Fruit fly (Drosophila melanogaster) whole organism: ENCODE measurements around the gene CG31673.
A peak's percentile ranks its signal among the peaks of the same experiment; 100 is the strongest.

ENCODE experiments used
- CG8478 ChIP-seq: fragments of >200 bp; optimal IDR thresholded peaks from 2 replicates; lab custom pipeline; 2018; ENCODE audit warnings: inconsistent platforms
- Dll ChIP-seq: fragments of >200 bp; optimal IDR thresholded peaks from 2 replicates; lab custom pipeline; 2017
- EcR ChIP-seq, 2 experiments: fragments of >200 bp; optimal IDR thresholded peaks; 2 replicates each; lab custom pipeline; 2017; ENCODE audit warnings: missing biosample characterization in 2 of 2, missing genetic modification characterization in 2 of 2, missing genetic modification reagents in 2 of 2
- pan ChIP-seq: fragments of >200 bp; optimal IDR thresholded peaks from 2 replicates; lab custom pipeline; 2017
- psq ChIP-seq: fragments of >200 bp; optimal IDR thresholded peaks from 2 replicates; lab custom pipeline; 2017
- usp ChIP-seq: fragments of >200 bp; optimal IDR thresholded peaks from 2 replicates; lab custom pipeline; 2017; ENCODE audit warnings: missing biosample characterization, missing genetic modification characterization, mixed read lengths

The CG31673 gene

DNA sequence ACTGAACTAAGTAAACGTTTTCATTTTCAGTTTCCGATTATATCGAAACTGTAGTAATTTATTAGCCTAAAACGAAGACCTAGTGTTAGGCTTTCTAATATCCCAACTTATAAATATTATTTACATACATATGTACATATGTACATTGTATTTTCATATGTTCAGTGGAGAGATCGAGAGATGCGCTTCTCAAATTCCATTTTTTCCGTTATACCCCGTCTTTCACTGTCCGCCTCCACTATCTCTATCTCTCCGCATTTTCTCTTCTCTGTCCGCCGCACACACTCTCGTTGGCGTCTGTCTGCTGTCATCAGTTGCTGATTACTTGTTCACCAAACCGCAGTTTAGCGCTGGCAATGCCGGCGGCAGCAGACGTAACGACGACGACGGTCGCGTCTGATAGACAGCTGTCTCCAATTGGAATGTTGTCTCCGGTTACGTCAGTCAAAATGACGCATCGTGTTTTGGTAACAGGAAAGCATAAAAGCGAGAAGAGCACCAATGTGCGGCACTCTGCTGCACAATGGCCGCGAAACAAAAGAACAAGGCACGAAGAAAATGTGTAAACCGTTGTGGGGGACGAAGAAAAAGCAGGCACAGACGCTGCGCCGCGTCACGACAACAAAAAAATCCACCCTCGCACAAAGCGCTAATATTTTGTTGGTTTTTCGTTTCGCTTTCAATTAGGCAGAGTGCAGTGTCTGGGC lies 6.8 kb upstream of the CG31673 start, which contains the start of gene CG9331:
TSS of gene CG9331 (plus strand) at position 340 of the 707 bp plus-strand sequence.
- no peak for TF ChIP-seq psq (lab: Kevin White, UChicago)
- no peak for TF ChIP-seq Dll (lab: Kevin White, UChicago)
- no peak for TF ChIP-seq pan
- TF ChIP-seq usp (GFP tag; lab: Kevin White, UChicago): no peak
- no peak for TF ChIP-seq CG8478
- no peak for TF ChIP-seq EcR (GFP tag; optimal IDR thresholded peaks at IDR 0.05; lab: Kevin White, UChicago)

DNA sequence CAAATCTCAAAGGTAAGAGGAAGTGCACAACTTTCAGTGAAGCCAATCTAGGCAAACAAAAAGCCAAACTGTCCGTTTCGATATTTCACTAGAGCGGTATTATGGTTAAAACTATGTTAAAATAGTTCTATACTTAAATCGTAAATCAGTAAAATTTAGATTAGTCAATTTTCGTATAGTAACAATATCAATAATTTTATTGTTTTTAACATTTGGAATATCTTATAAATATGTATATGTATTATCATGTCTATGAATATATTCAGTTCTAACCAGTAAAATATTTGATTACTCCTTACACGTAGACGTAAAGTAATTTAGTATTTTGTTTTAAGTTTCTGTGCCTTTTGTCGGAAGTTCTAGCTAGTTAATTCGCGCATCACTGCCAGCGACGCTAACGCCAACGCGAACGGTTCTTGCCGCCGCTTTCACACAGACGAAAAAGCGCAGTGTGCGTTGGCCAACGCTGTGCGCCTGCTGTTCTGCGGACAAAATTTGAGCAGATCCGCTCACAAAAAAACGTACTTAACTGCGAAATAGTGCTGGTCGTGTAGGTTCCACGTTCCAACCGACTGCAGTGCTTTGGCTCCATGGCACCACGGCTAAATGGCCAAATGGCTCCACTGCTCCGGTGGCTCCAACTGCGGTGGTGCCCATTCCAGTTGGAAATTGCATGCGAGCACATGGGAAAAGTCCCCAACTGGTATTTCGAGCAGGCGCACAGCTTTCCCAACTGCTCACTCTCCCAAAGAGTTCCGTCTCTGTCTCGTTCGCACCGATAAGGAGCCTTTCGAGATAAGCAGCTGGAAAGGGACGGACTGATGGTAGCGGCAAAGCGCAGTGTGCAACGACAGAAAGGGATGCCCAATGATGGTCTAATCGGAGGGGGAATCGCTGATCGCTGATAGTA lies 6.0 kb upstream of the CG31673 start:
- TF ChIP-seq Dll (lab: Kevin White, UChicago) (no peak), usp (GFP tag; lab: Kevin White, UChicago) (no peak), psq (lab: Kevin White, UChicago) (no peak), CG8478 (peak; percentile 73)

DNA sequence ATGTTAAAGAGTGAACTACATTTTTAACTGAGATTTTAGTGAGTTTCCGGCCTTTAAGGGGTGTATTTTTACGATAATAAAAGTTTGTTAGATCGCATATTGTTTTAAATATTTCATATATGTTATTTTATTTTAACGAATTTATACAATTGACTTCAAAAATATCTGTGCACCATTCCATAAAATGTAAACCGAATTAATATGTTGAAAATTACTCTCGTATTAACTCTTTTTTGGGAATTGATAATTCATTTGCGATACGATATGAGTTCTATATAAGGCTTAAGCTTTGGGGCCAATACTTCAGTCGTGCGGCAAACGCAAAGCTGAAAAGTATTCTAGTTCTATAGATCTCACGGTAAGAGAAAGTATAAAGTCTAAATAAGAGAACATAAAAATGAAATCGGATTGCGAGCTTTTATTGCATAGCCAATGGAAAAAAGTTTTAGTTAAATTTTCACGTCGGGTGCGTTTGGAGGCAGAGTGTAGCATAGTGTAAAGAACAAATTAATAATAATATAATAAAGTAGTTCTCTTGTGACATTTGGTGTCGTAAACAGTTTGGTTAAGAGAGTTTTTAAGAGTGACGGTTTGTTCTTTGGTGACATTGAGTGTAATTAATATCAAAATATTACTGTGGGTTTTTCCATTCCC lies 5.1 kb upstream of the CG31673 start:
- no peak for TF ChIP-seq EcR (GFP tag; optimal IDR thresholded peaks at IDR 0.05; lab: Kevin White, UChicago)
- TF ChIP-seq usp (GFP tag; lab: Kevin White, UChicago): no peak
- TF ChIP-seq CG8478: no peak
- no peak for TF ChIP-seq Dll (lab: Kevin White, UChicago)
- TF ChIP-seq pan: no peak
- TF ChIP-seq psq (lab: Kevin White, UChicago): no peak

DNA sequence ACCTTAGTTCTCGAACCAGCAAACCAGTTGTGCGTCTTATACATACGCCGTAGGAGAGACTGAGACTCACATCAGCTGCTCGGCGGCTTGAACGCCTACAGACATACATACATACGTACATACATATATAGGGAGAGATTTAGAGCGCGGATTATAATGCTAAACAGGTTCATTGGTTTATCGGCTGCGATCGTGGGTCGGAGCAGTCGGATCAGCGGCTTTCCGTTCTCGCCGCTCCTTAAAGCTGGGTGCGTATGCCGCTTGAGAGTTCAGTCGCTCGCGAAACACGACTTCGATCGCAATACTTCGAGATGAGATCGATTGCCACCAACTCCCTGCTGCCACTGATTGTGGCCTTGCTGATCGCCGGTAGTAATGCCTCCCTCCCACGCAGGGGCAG lies 4.1 kb upstream of the CG31673 start:
- TF ChIP-seq psq (lab: Kevin White, UChicago) (no peak), EcR (GFP tag; optimal IDR thresholded peaks at IDR 0.05; lab: Kevin White, UChicago) (no peak), pan (no peak), Dll (lab: Kevin White, UChicago) (no peak), usp (GFP tag; lab: Kevin White, UChicago) (no peak), CG8478 (no peak)

DNA sequence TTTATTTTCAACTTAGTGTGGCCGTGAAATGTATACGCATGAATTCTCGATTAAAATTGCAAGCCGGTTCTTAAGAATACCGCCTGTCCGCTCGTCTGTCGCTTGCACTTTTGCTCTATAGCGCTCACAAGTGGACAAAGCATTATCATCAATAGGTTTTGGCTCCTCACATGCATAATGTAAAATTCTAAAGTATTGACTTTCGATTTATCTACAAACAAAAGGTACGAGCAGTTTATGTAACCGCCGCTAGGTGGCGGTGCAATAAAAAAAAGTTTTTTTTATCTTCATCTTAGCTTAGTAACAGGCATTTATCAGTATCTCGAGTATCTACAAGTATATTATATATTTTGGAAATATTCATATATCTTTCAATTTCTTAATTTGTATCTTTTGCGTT lies 3.2 kb upstream of the CG31673 start:
- TF ChIP-seq pan (no peak), Dll (lab: Kevin White, UChicago) (no peak), psq (lab: Kevin White, UChicago) (no peak), CG8478 (no peak), EcR (GFP tag; optimal IDR thresholded peaks at IDR 0.05; lab: Kevin White, UChicago) (no peak), usp (GFP tag; lab: Kevin White, UChicago) (no peak)

DNA sequence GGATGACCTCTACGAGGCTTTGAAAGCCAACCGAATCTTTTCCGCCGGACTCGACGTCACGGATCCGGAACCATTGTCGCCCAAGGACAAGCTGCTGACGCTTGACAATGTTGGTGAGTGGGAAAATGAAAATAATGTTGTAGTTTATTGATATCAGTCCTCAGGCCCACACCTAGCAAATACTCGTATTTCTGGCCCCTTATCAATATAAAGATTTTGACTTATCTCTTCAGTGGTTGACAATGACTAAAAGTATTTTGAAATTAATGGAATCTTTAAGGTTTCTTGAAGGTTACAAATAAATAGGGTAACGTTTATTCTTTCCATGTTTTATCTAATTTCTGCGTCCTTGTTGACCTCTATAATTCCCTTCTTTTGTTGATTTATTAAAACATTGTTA lies 2.4 kb upstream of the CG31673 start:
- no peak for TF ChIP-seq Dll (lab: Kevin White, UChicago)
- no peak for TF ChIP-seq EcR (GFP tag; optimal IDR thresholded peaks at IDR 0.05; lab: Kevin White, UChicago)
- TF ChIP-seq pan: no peak
- TF ChIP-seq usp (GFP tag; lab: Kevin White, UChicago): no peak
- no peak for TF ChIP-seq psq (lab: Kevin White, UChicago)
- TF ChIP-seq CG8478: no peak

DNA sequence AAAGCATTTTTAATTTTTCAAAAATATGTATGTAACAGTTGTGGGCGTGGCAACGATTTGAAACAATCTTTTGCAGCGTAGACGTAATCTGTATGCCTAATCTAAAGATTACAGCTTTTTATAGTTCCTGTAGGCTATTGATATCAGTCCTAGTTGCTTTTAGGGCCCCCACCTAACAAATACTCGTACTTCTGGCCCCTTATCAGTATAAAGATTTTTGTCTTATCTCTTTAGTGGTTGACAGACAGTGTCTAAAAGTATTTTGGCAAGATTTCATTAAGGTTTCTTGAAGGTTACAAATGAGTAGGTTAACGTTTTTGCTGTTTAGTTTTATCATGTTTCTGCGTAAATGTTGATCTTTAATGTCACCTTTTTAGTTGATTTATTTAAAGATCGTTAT lies 708 bp upstream of the CG31673 start:
- TF ChIP-seq CG8478 (no peak), psq (lab: Kevin White, UChicago) (no peak), pan (no peak), EcR (GFP tag; optimal IDR thresholded peaks at IDR 0.05; lab: Kevin White, UChicago) (no peak), usp (GFP tag; lab: Kevin White, UChicago) (no peak)

DNA sequence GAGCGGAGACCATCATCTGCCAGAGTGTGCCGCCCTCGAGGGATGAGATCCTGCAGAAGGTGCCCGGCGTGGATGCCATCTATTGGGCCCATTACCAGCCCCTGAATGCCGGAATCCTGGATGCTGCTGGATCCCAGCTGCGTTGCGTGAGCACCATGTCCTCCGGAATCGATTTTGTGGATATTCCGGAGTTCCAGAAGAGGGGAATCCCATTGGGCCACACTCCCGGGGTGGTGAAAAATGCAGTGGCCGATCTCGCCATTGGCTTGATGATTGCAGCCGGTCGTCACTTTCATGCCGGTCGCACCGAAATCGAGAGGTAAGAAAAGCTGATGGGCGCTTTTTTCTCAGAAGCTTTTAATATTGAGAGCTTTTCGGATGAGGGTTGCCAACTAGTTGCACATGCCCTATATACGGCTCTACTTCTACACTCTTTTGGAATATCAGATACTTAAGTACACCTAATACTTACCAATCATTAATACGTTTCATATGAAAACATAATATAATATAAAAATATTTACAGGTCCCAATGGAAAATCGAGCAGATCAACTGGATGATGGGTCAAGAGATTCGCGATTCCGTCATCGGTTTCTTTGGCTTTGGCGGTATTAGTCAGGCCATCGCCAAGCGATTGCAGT lies 467 bp downstream of the CG31673 start:
- no peak for TF ChIP-seq pan
- TF ChIP-seq CG8478: no peak
- TF ChIP-seq Dll (lab: Kevin White, UChicago): no peak
- no peak for TF ChIP-seq usp (GFP tag; lab: Kevin White, UChicago)
- TF ChIP-seq EcR (GFP tag; optimal IDR thresholded peaks at IDR 0.05; lab: Kevin White, UChicago): no peak
- no peak for TF ChIP-seq psq (lab: Kevin White, UChicago)

DNA sequence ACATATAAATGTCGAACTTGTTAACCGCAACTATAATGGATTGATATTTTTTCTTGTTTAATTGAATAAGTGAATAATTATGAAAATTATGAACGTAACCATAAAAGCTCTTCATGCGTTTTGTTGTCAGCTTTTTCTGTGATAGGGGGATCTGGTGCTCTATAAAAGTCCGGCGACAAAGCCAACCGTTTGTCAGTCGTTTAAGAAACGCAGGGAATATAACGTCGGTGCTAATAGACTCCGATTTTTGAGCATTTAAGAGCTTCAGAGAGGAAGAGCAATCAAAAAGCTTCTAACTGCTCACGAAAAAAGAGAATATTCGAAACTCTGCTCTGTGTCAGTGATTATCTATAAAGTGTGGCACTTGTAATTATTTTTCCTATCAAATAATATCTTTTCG lies 1.7 kb downstream of the CG31673 start, which contains the start of gene CG31674:
TSS of gene CG31674 (plus strand) at position 203 of the 400 bp plus-strand sequence.
- TF ChIP-seq usp (GFP tag; lab: Kevin White, UChicago) (no peak), Dll (lab: Kevin White, UChicago) (no peak), EcR (GFP tag; optimal IDR thresholded peaks at IDR 0.05; lab: Kevin White, UChicago) (no peak), CG8478 (no peak), psq (lab: Kevin White, UChicago) (no peak), pan (no peak)

DNA sequence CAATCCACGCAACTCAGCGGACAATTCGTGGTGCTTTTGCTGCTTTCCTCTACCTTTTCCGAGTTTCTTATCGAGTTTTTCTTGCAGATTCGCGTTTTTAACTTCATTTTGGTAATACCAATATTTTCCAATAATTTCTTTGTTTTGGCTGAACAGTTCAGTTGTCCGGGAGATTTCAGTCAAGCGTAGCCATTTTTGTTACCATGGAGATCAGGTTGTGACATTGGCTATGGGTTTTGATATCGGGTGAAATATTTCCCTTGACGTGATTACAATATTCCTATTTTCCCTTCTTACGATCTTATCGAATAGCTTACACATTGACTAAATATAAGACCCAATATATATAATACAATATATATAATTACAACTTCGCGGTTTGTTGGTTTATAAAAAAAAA lies 6.1 kb downstream of the CG31673 start, which contains the start of gene Oseg5:
TSS of gene Oseg5 (minus strand) at position 340 of the 400 bp plus-strand sequence.
- TF ChIP-seq pan (no peak), Dll (lab: Kevin White, UChicago) (no peak), CG8478 (no peak), EcR (GFP tag; optimal IDR thresholded peaks at IDR 0.05; lab: Kevin White, UChicago) (no peak), psq (lab: Kevin White, UChicago) (no peak), usp (GFP tag; lab: Kevin White, UChicago) (no peak)

DNA sequence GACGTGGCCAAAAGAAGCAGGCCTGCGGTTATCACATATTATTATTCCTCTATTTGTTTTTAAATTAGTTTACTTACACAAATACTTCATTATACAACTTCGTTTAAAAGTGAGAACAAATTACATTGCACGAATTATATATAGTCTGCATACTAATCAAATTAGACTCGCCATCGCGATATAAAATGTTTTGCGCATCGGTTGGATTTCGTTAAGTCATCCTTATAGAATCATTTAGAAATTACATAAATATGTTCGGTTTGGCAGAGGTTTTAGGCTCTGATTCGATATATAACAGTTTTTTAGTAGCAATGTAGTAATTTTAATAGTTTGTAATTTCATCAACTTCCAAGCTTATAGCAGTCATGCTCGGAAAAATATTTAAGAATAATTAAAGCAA lies 8.5 kb downstream of the CG31673 start, which contains the start of gene Spn38F:
TSS of gene Spn38F (minus strand) at position 101 of the 400 bp plus-strand sequence.
- TF ChIP-seq psq (lab: Kevin White, UChicago) (no peak), CG8478 (no peak), pan (no peak), EcR (GFP tag; optimal IDR thresholded peaks at IDR 0.05; lab: Kevin White, UChicago) (no peak), Dll (lab: Kevin White, UChicago) (no peak), usp (GFP tag; lab: Kevin White, UChicago) (no peak)
